Fruit fly (Drosophila melanogaster): ENCODE measurements around the gene CG15260.

dm6 chr2L:15318801-15319200, 26.8 kb upstream of the CG15260 start, which contains the start of gene nht:
- no peak for TF ChIP-seq h (optimal IDR thresholded peaks at IDR 0.05)
- TF ChIP-seq psq (optimal IDR thresholded peaks at IDR 0.05) = no peak
- TF ChIP-seq Myc (optimal IDR thresholded peaks at IDR 0.05) = no peak
